Fruit fly (Drosophila melanogaster) whole organism, embryonic: ENCODE data around the gene Mlp84B.

ENCODE experiments used
- Antp ChIP-seq: fragments of 200-800 bp; sonication (Bioruptor generic); optimal IDR thresholded peaks from 3 replicates; lab custom pipeline; 2016; ENCODE audit warnings: missing biosample characterization, missing genetic modification characterization
- CG10543 ChIP-seq: fragments of 200-800 bp; sonication (Bioruptor generic); optimal IDR thresholded peaks from 3 replicates; lab custom pipeline; 2017; ENCODE audit warnings: missing biosample characterization, mild to moderate bottlenecking, missing genetic modification characterization, moderate library complexity
- CG10654 ChIP-seq: fragments of 200-800 bp; sonication (Bioruptor generic); optimal IDR thresholded peaks from 2 replicates; lab custom pipeline; 2016; ENCODE audit warnings: missing biosample characterization, missing genetic modification characterization
- CG12769 ChIP-seq: fragments of 200-800 bp; sonication (Bioruptor generic); optimal IDR thresholded peaks from 2 replicates; lab custom pipeline; 2019; ENCODE audit warnings: missing biosample characterization, mild to moderate bottlenecking, missing genetic modification characterization, moderate library complexity
- CG13123 ChIP-seq: fragments of 200-800 bp; sonication (Bioruptor generic); optimal IDR thresholded peaks from 2 replicates; lab custom pipeline; 2016; ENCODE audit warnings: missing biosample characterization, missing genetic modification characterization
- CG14860 ChIP-seq: fragments of 200-800 bp; sonication (Bioruptor generic); IDR thresholded peaks from 3 replicates; pipeline ENCODE4 v1.3.6; 2022; ENCODE audit warnings: missing biosample characterization, missing genetic modification characterization; ENCODE audit not compliant: partially characterized antibody
- CG16813 ChIP-seq: fragments of 200-800 bp; sonication (Bioruptor generic); IDR thresholded peaks from 3 replicates; pipeline ENCODE4 v1.3.6; 2022; ENCODE audit warnings: missing biosample characterization, missing genetic modification characterization; ENCODE audit not compliant: partially characterized antibody
- CG17186 ChIP-seq: fragments of 200-800 bp; sonication (Bioruptor generic); optimal IDR thresholded peaks from 3 replicates; lab custom pipeline; 2017; ENCODE audit warnings: missing biosample characterization, missing genetic modification reagents, missing genetic modification characterization
- CG18011 ChIP-seq: fragments of 200-800 bp; sonication (Bioruptor generic); optimal IDR thresholded peaks from 2 replicates; lab custom pipeline; 2017; ENCODE audit warnings: missing biosample characterization, missing genetic modification characterization, mild to moderate bottlenecking, moderate library complexity, missing genotype
- CG31441 ChIP-seq: fragments of 200-800 bp; sonication (Bioruptor generic); IDR thresholded peaks from 2 replicates; pipeline ENCODE4 v1.3.6; 2022; ENCODE audit warnings: missing biosample characterization, missing genetic modification characterization
- CG32772 ChIP-seq: fragments of 200-800 bp; sonication (Bioruptor generic); IDR thresholded peaks from 2 replicates; pipeline ENCODE4 v1.3.6; 2022; ENCODE audit warnings: missing biosample characterization, missing genetic modification characterization
- CG3281 ChIP-seq: fragments of 200-800 bp; sonication (Bioruptor generic); optimal IDR thresholded peaks from 3 replicates; lab custom pipeline; 2017; ENCODE audit warnings: missing biosample characterization, mild to moderate bottlenecking, missing genetic modification characterization
- CG3995 ChIP-seq: fragments of 200-800 bp; sonication (Bioruptor generic); optimal IDR thresholded peaks from 3 replicates; lab custom pipeline; 2016; ENCODE audit warnings: missing biosample characterization, missing genetic modification characterization
- CG4707 ChIP-seq: fragments of 200-800 bp; sonication (Bioruptor generic); optimal IDR thresholded peaks from 2 replicates; lab custom pipeline; 2018; ENCODE audit warnings: missing biosample characterization, mild to moderate bottlenecking, missing genetic modification characterization, moderate library complexity
- CG7357 ChIP-seq: fragments of 200-800 bp; sonication (Bioruptor generic); IDR thresholded peaks from 3 replicates; pipeline ENCODE4 v1.3.6; 2022; ENCODE audit warnings: missing biosample characterization, missing genetic modification characterization
- CG7372 ChIP-seq: fragments of 200-800 bp; sonication (Bioruptor generic); IDR thresholded peaks from 2 replicates; pipeline ENCODE4 v1.3.6; 2022; ENCODE audit warnings: missing biosample characterization, missing genetic modification characterization
- CG7963 ChIP-seq: fragments of 200-800 bp; sonication (Bioruptor generic); IDR thresholded peaks from 3 replicates; pipeline ENCODE4 v1.3.6; 2022; ENCODE audit warnings: missing biosample characterization, missing genetic modification characterization; ENCODE audit not compliant: partially characterized antibody
- Dip2 ChIP-seq: fragments of 200-800 bp; sonication (Bioruptor generic); IDR thresholded peaks from 2 replicates; pipeline ENCODE4 v1.3.6; 2022; ENCODE audit warnings: missing biosample characterization, missing genetic modification characterization
- Dp ChIP-seq: fragments of 200-800 bp; sonication (Bioruptor generic); optimal IDR thresholded peaks from 2 replicates; lab custom pipeline; 2018; ENCODE audit warnings: missing biosample characterization, mild to moderate bottlenecking, missing genetic modification characterization, moderate library complexity
- Elba2 ChIP-seq: fragments of 200-800 bp; sonication (Bioruptor generic); optimal IDR thresholded peaks from 3 replicates; lab custom pipeline; 2016; ENCODE audit warnings: missing biosample characterization, missing genetic modification characterization
- Hey ChIP-seq: fragments of 200-800 bp; sonication (Bioruptor generic); optimal IDR thresholded peaks from 3 replicates; lab custom pipeline; 2018; ENCODE audit warnings: missing biosample characterization, mild to moderate bottlenecking, missing genetic modification characterization
- HmgD ChIP-seq: fragments of 200-800 bp; sonication (Bioruptor generic); optimal IDR thresholded peaks from 3 replicates; lab custom pipeline; 2016; ENCODE audit warnings: missing biosample characterization, missing genetic modification characterization
- Lpt ChIP-seq: fragments of >200 bp; optimal IDR thresholded peaks from 2 replicates; lab custom pipeline; 2018; ENCODE audit warnings: missing biosample characterization, missing genetic modification characterization
- NC2α ChIP-seq: fragments of 200-800 bp; sonication (Bioruptor generic); optimal IDR thresholded peaks from 2 replicates; lab custom pipeline; 2016; ENCODE audit warnings: missing biosample characterization, missing genetic modification characterization
- Nf-YB ChIP-seq: fragments of 200-800 bp; sonication (Bioruptor generic); optimal IDR thresholded peaks from 3 replicates; lab custom pipeline; 2019; ENCODE audit warnings: missing biosample characterization, mild to moderate bottlenecking, missing genetic modification characterization, moderate library complexity
- Poxn ChIP-seq: fragments of 200-800 bp; sonication (Bioruptor generic); IDR thresholded peaks from 2 replicates; pipeline ENCODE4 v1.3.6; 2022; ENCODE audit warnings: missing biosample characterization, missing genetic modification characterization
- Ptx1 ChIP-seq: fragments of 200-800 bp; sonication (Bioruptor generic); IDR thresholded peaks from 2 replicates; pipeline ENCODE4 v1.3.6; 2022; ENCODE audit warnings: missing biosample characterization, missing genetic modification characterization
- Taf1 ChIP-seq: fragments of 200-800 bp; sonication (Bioruptor generic); IDR thresholded peaks from 2 replicates; pipeline ENCODE4 v1.3.6; 2022; ENCODE audit warnings: missing biosample characterization, missing genetic modification characterization
- Xrp1 ChIP-seq: fragments of 200-800 bp; sonication (Bioruptor generic); IDR thresholded peaks from 2 replicates; pipeline ENCODE4 v1.3.6; 2022; ENCODE audit warnings: missing biosample characterization, missing genetic modification characterization
- bab2 ChIP-seq: fragments of 200-800 bp; sonication (Bioruptor generic); optimal IDR thresholded peaks from 2 replicates; lab custom pipeline; 2016; ENCODE audit warnings: missing biosample characterization, missing genetic modification characterization
- croc ChIP-seq: fragments of 200-800 bp; sonication (Bioruptor generic); conservative IDR thresholded peaks from 3 replicates; pipeline ENCODE4 v1.3.6; 2022; ENCODE audit warnings: missing biosample characterization, missing genetic modification characterization
- exex ChIP-seq: fragments of 200-800 bp; sonication (Bioruptor generic); optimal IDR thresholded peaks from 4 replicates; lab custom pipeline; 2018; ENCODE audit warnings: missing biosample characterization, mild to moderate bottlenecking, missing genetic modification characterization, moderate library complexity
- fd96Cb ChIP-seq: fragments of 200-800 bp; sonication (Bioruptor generic); optimal IDR thresholded peaks from 2 replicates; lab custom pipeline; 2018; ENCODE audit warnings: missing biosample characterization, mild to moderate bottlenecking, missing genetic modification characterization, moderate library complexity
- gcm2 ChIP-seq: fragments of 200-800 bp; sonication (Bioruptor generic); optimal IDR thresholded peaks from 2 replicates; lab custom pipeline; 2016; ENCODE audit warnings: missing biosample characterization, missing genetic modification characterization
- grn ChIP-seq: fragments of 200-800 bp; sonication (Bioruptor generic); optimal IDR thresholded peaks from 3 replicates; lab custom pipeline; 2017; ENCODE audit warnings: missing biosample characterization, missing genetic modification characterization
- gro ChIP-seq: fragments of 200-800 bp; sonication (Bioruptor generic); optimal IDR thresholded peaks from 2 replicates; lab custom pipeline; 2016; ENCODE audit warnings: missing biosample characterization, missing genetic modification characterization
- gsb ChIP-seq: fragments of 200-800 bp; sonication (Bioruptor generic); IDR thresholded peaks from 2 replicates; pipeline ENCODE4 v1.3.6; 2022; ENCODE audit warnings: missing biosample characterization, missing genetic modification characterization
- gsb-n ChIP-seq: fragments of 200-800 bp; sonication (Bioruptor generic); optimal IDR thresholded peaks from 3 replicates; lab custom pipeline; 2018; ENCODE audit warnings: missing biosample characterization, mild to moderate bottlenecking, missing genetic modification characterization
- ham ChIP-seq: fragments of 200-800 bp; sonication (Bioruptor generic); IDR thresholded peaks from 2 replicates; pipeline ENCODE4 v1.3.6; 2022; ENCODE audit warnings: missing biosample characterization, missing genetic modification characterization
- kah ChIP-seq: fragments of 200-800 bp; sonication (Bioruptor generic); optimal IDR thresholded peaks from 2 replicates; lab custom pipeline; 2018; ENCODE audit warnings: missing biosample characterization, mild to moderate bottlenecking, missing genetic modification characterization
- kay ChIP-seq: fragments of 200-800 bp; sonication (Bioruptor generic); optimal IDR thresholded peaks from 2 replicates; lab custom pipeline; 2016; ENCODE audit warnings: missing biosample characterization, missing genetic modification characterization
- lov ChIP-seq, 2 experiments: fragments of 200-800 bp in 1 of 2; fragments of >200 bp in 1 of 2; sonication (Bioruptor generic) in 1 of 2; IDR thresholded peaks in 1 of 2; optimal IDR thresholded peaks in 1 of 2; 2 replicates in 1 of 2; 3 replicates in 1 of 2; pipeline versions ENCODE4 v1.3.6 to Lab custom; 2017 to 2022; ENCODE audit warnings: missing biosample characterization in 1 of 2, missing genetic modification characterization in 1 of 2
- pb ChIP-seq: fragments of 200-800 bp; sonication (Bioruptor generic); optimal IDR thresholded peaks from 3 replicates; lab custom pipeline; 2016; ENCODE audit warnings: missing biosample characterization, missing genetic modification characterization
- pita ChIP-seq: fragments of 200-800 bp; sonication (Bioruptor generic); optimal IDR thresholded peaks from 2 replicates; lab custom pipeline; 2017; ENCODE audit warnings: missing biosample characterization, mild to moderate bottlenecking, missing genetic modification characterization
- pnt ChIP-seq: fragments of 200-800 bp; sonication (Bioruptor generic); optimal IDR thresholded peaks from 3 replicates; lab custom pipeline; 2016; ENCODE audit warnings: missing biosample characterization, missing genetic modification characterization
- so ChIP-seq: fragments of 200-800 bp; sonication (Bioruptor generic); IDR thresholded peaks from 3 replicates; pipeline ENCODE4 v1.3.6; 2022; ENCODE audit warnings: missing biosample characterization, missing genetic modification characterization
- tin ChIP-seq: fragments of 200-800 bp; sonication (Bioruptor generic); optimal IDR thresholded peaks from 3 replicates; lab custom pipeline; 2016; ENCODE audit warnings: missing biosample characterization, missing genetic modification characterization
- tna ChIP-seq: fragments of 200-800 bp; sonication (Bioruptor generic); IDR thresholded peaks from 2 replicates; pipeline ENCODE4 v1.3.6; 2022; ENCODE audit warnings: missing biosample characterization, missing genetic modification characterization; ENCODE audit not compliant: partially characterized antibody
- usp ChIP-seq: fragments of >200 bp; optimal IDR thresholded peaks from 2 replicates; lab custom pipeline; 2017; ENCODE audit warnings: missing biosample characterization, missing genetic modification characterization
- wek ChIP-seq: fragments of 200-800 bp; sonication (Bioruptor generic); optimal IDR thresholded peaks from 3 replicates; lab custom pipeline; 2018; ENCODE audit warnings: missing biosample characterization, mild to moderate bottlenecking, missing genetic modification characterization, moderate library complexity
- wor ChIP-seq: fragments of 200-800 bp; sonication (Bioruptor generic); IDR thresholded peaks from 2 replicates; pipeline ENCODE4 v1.3.6; 2022; ENCODE audit warnings: missing biosample characterization, missing genetic modification characterization
- yki ChIP-seq: fragments of >200 bp; optimal IDR thresholded peaks from 3 replicates; lab custom pipeline; 2018

Gene Mlp84B

DNA sequence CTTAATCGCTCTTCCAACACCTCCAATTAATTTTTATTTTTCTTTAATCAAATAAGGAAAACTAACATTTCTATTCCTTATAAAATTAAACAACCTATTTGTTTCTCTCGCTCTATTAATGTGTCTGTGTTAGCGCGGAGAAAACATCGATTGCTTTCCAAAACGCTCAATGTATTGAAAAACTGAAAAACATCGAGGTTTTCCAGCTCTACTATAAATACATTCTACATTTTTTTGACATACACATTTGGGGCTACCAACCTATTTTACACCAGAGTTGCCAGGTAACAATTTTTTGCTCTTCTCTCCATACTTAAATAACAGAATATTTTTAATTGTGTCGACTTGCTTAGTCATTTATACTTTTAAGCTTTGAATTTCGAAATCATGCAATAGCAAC is 25.6 kb downstream of the Mlp84B start (continued):
- TF ChIP-seq pnt (GFP tag; lab: Kevin White, UChicago) (no peak), gcm2 (GFP tag; lab: Kevin White, UChicago) (no peak), Hey (no peak), CG17186 (GFP tag; lab: Kevin White, UChicago) (peak; percentile 3), croc (GFP tag; lab: Robert Waterston, UW) (no peak), so (no peak), CG10654 (no peak), usp (GFP tag; lab: Kevin White, UChicago) (no peak), Lpt (GFP tag; lab: Kevin White, UChicago) (no peak), CG14860 (GFP tag; lab: Robert Waterston, UW) (peak; percentile 70), ham (GFP tag; lab: Robert Waterston, UW) (no peak), bab2 (GFP tag; lab: Kevin White, UChicago) (peak; percentile 12), Elba2 (GFP tag; lab: Kevin White, UChicago) (no peak), gsb-n (no peak), gsb (GFP tag; lab: Robert Waterston, UW) (no peak), pita (GFP tag; lab: Kevin White, UChicago) (peak; percentile 10), kah (no peak), CG3995 (peak; percentile 2), Dip2 (GFP tag; lab: Robert Waterston, UW) (no peak), gro (GFP tag; lab: Kevin White, UChicago) (no peak), Xrp1 (GFP tag; lab: Robert Waterston, UW) (no peak; the same call in 1 of the 2 replicates), Ptx1 (no peak), tna (0 out of 2 replicates have a peak, but pooled peaks have one; percentile 11), wor (no peak), CG10543 (GFP tag; lab: Kevin White, UChicago) (no peak), CG32772 (GFP tag; lab: Robert Waterston, UW) (no peak), HmgD (GFP tag; lab: Kevin White, UChicago) (no peak), CG3281 (GFP tag; lab: Kevin White, UChicago) (no peak), kay (GFP tag; lab: Kevin White, UChicago) (peak; percentile 34), exex (tag; lab: Kevin White, UChicago) (no peak), fd96Cb (tag; lab: Kevin White, UChicago) (no peak), CG13123 (GFP tag; lab: Kevin White, UChicago) (no peak), grn (GFP tag; lab: Kevin White, UChicago) (no peak), Dp (GFP tag; lab: Kevin White, UChicago) (peak; percentile 37), lov (optimal IDR thresholded peaks at IDR 0.05; lab: Kevin White, UChicago) (no peak), lov (GFP tag; IDR thresholded peaks at IDR 0.05; lab: Robert Waterston, UW) (no peak), CG7357 (no peak), Poxn (GFP tag; lab: Robert Waterston, UW) (no peak), CG7963 (GFP tag; lab: Robert Waterston, UW) (0 out of 3 replicates have a peak, but pooled peaks have one; percentile 39), tin (GFP tag; lab: Kevin White, UChicago) (no peak), NC2α (GFP tag; lab: Kevin White, UChicago) (no peak), wek (GFP tag; lab: Kevin White, UChicago) (no peak), CG7372 (GFP tag; lab: Robert Waterston, UW) (no peak), Antp (GFP tag; lab: Kevin White, UChicago) (no peak), CG18011 (GFP tag; lab: Kevin White, UChicago) (no peak), pb (GFP tag; lab: Kevin White, UChicago) (no peak), Taf1 (GFP tag; lab: Robert Waterston, UW) (no peak), Nf-YB (GFP tag; lab: Kevin White, UChicago) (no peak), yki (lab: Kevin White, UChicago) (no peak), CG31441 (GFP tag; lab: Robert Waterston, UW) (no peak), CG12769 (tag; lab: Kevin White, UChicago) (no peak), CG4707 (GFP tag; lab: Kevin White, UChicago) (no peak), CG16813 (peak; percentile 69)
